Fruit fly (Drosophila melanogaster) whole organism, embryonic: ENCODE data around the gene Ppm1.

Source experiments
- BEAF-32 ChIP-seq: fragments of 200-800 bp; sonication (Bioruptor generic); optimal IDR thresholded peaks from 3 replicates; lab custom pipeline; 2017; ENCODE audit warnings: missing biosample characterization, missing genetic modification characterization, mild to moderate bottlenecking, moderate library complexity, missing genetic modification reagents
- CG10366 ChIP-seq: fragments of 200-800 bp; sonication (Bioruptor generic); IDR thresholded peaks from 2 replicates; pipeline ENCODE4 v1.3.6; 2022; ENCODE audit warnings: missing biosample characterization, missing genetic modification characterization
- CG11456 ChIP-seq: fragments of 200-800 bp; sonication (Bioruptor generic); IDR thresholded peaks from 3 replicates; pipeline ENCODE4 v1.3.6; 2022; ENCODE audit warnings: missing biosample characterization, missing genetic modification characterization
- CG12659 ChIP-seq: fragments of 200-800 bp; sonication (Bioruptor generic); optimal IDR thresholded peaks from 3 replicates; lab custom pipeline; 2017; ENCODE audit warnings: mild to moderate bottlenecking, missing biosample characterization, missing genetic modification reagents, missing genetic modification characterization
- CG12769 ChIP-seq: fragments of 200-800 bp; sonication (Bioruptor generic); optimal IDR thresholded peaks from 2 replicates; lab custom pipeline; 2019; ENCODE audit warnings: missing biosample characterization, mild to moderate bottlenecking, missing genetic modification characterization, moderate library complexity
- CG13894 ChIP-seq: fragments of 200-800 bp; sonication (Bioruptor generic); optimal IDR thresholded peaks from 3 replicates; lab custom pipeline; 2018; ENCODE audit warnings: missing biosample characterization, mild to moderate bottlenecking, missing genetic modification characterization, moderate library complexity
- CG1647 ChIP-seq: fragments of 200-800 bp; sonication (Bioruptor generic); optimal IDR thresholded peaks from 3 replicates; lab custom pipeline; 2016; ENCODE audit warnings: missing biosample characterization, missing genetic modification characterization
- CG18011 ChIP-seq: fragments of 200-800 bp; sonication (Bioruptor generic); optimal IDR thresholded peaks from 2 replicates; lab custom pipeline; 2017; ENCODE audit warnings: missing biosample characterization, missing genetic modification characterization, mild to moderate bottlenecking, moderate library complexity, missing genotype
- CG18599 ChIP-seq: fragments of 200-800 bp; sonication (Bioruptor generic); optimal IDR thresholded peaks from 3 replicates; lab custom pipeline; 2017; ENCODE audit warnings: missing biosample characterization, missing genetic modification characterization, mild to moderate bottlenecking, moderate library complexity, missing genetic modification reagents
- CG2120 ChIP-seq: fragments of 200-800 bp; sonication (Bioruptor generic); optimal IDR thresholded peaks from 3 replicates; lab custom pipeline; 2016; ENCODE audit warnings: missing biosample characterization, missing genetic modification characterization
- CG4820 ChIP-seq: fragments of 200-800 bp; sonication (Bioruptor generic); optimal IDR thresholded peaks from 3 replicates; lab custom pipeline; 2016; ENCODE audit warnings: missing biosample characterization, missing genetic modification characterization
- CG6175 ChIP-seq: fragments of 200-800 bp; sonication (Bioruptor generic); IDR thresholded peaks from 3 replicates; pipeline ENCODE4 v1.3.6; 2022; ENCODE audit warnings: missing biosample characterization, missing genetic modification characterization
- CG6765 ChIP-seq: fragments of 200-800 bp; sonication (Bioruptor generic); optimal IDR thresholded peaks from 3 replicates; lab custom pipeline; 2017; ENCODE audit warnings: missing biosample characterization, mild to moderate bottlenecking, missing genetic modification characterization
- CG6791 ChIP-seq: fragments of 200-800 bp; sonication (Bioruptor generic); IDR thresholded peaks from 3 replicates; pipeline ENCODE4 v1.3.6; 2022; ENCODE audit warnings: missing biosample characterization, missing genetic modification characterization; ENCODE audit not compliant: partially characterized antibody
- CG6813 ChIP-seq: fragments of 200-800 bp; sonication (Bioruptor generic); optimal IDR thresholded peaks from 2 replicates; lab custom pipeline; 2017; ENCODE audit warnings: missing biosample characterization, missing genetic modification characterization, mild to moderate bottlenecking, moderate library complexity, missing genetic modification reagents
- CG7963 ChIP-seq: fragments of 200-800 bp; sonication (Bioruptor generic); IDR thresholded peaks from 3 replicates; pipeline ENCODE4 v1.3.6; 2022; ENCODE audit warnings: missing biosample characterization, missing genetic modification characterization; ENCODE audit not compliant: partially characterized antibody
- CG8388 ChIP-seq: fragments of 200-800 bp; sonication (Bioruptor generic); optimal IDR thresholded peaks from 2 replicates; lab custom pipeline; 2019; ENCODE audit warnings: missing biosample characterization, mild to moderate bottlenecking, missing genetic modification characterization, moderate library complexity
- CG8924 ChIP-seq: fragments of 200-800 bp; optimal IDR thresholded peaks from 3 replicates; lab custom pipeline; 2019; ENCODE audit warnings: missing biosample characterization, mild to moderate bottlenecking, missing genetic modification characterization, moderate library complexity
- Dll ChIP-seq: fragments of 200-800 bp; sonication (Bioruptor generic); IDR thresholded peaks from 4 replicates; pipeline ENCODE4 v1.3.6; 2022; ENCODE audit warnings: missing biosample characterization, missing genetic modification characterization; ENCODE audit not compliant: partially characterized antibody
- Gug ChIP-seq: fragments of 200-800 bp; sonication (Bioruptor generic); IDR thresholded peaks from 4 replicates; pipeline ENCODE4 v1.3.6; 2022; ENCODE audit warnings: missing biosample characterization, missing genetic modification characterization
- HLHmδ ChIP-seq: fragments of 200-800 bp; sonication (Bioruptor generic); optimal IDR thresholded peaks from 2 replicates; lab custom pipeline; 2018; ENCODE audit warnings: missing biosample characterization, mild to moderate bottlenecking, missing genetic modification characterization, moderate library complexity
- Hmr ChIP-seq: fragments of 200-800 bp; sonication (Bioruptor generic); optimal IDR thresholded peaks from 3 replicates; lab custom pipeline; 2017; ENCODE audit warnings: mild to moderate bottlenecking, missing biosample characterization, missing genetic modification reagents, missing genetic modification characterization
- Mad ChIP-seq: fragments of 200-800 bp; sonication (Bioruptor generic); optimal IDR thresholded peaks from 2 replicates; lab custom pipeline; 2016; ENCODE audit warnings: missing biosample characterization, missing genetic modification characterization
- Meics ChIP-seq: fragments of 200-800 bp; sonication (Bioruptor generic); optimal IDR thresholded peaks from 2 replicates; lab custom pipeline; 2017; ENCODE audit warnings: missing biosample characterization, mild to moderate bottlenecking, missing genetic modification characterization
- Opbp ChIP-seq: fragments of 200-800 bp; sonication (Bioruptor generic); IDR thresholded peaks from 3 replicates; pipeline ENCODE4 v1.3.6; 2022; ENCODE audit warnings: missing biosample characterization, missing genetic modification characterization; ENCODE audit not compliant: partially characterized antibody
- PHDP ChIP-seq: fragments of 200-800 bp; sonication (Bioruptor generic); optimal IDR thresholded peaks from 3 replicates; lab custom pipeline; 2018; ENCODE audit warnings: missing biosample characterization, mild to moderate bottlenecking, missing genetic modification characterization, moderate library complexity
- Sry-β ChIP-seq: fragments of 200-800 bp; sonication (Bioruptor generic); optimal IDR thresholded peaks from 2 replicates; lab custom pipeline; 2018; ENCODE audit warnings: missing biosample characterization, mild to moderate bottlenecking, missing genetic modification characterization, moderate library complexity
- az2 ChIP-seq: fragments of 200-800 bp; sonication (Bioruptor generic); optimal IDR thresholded peaks from 3 replicates; lab custom pipeline; 2016; ENCODE audit warnings: missing biosample characterization, missing genetic modification characterization
- cg ChIP-seq: fragments of 200-800 bp; sonication (Bioruptor generic); optimal IDR thresholded peaks from 3 replicates; lab custom pipeline; 2019; ENCODE audit warnings: missing biosample characterization, mild to moderate bottlenecking, missing genetic modification characterization, moderate library complexity
- ci ChIP-seq: fragments of 200-800 bp; sonication (Bioruptor generic); IDR thresholded peaks from 3 replicates; pipeline ENCODE4 v1.3.6; 2022; ENCODE audit warnings: missing biosample characterization, missing genetic modification characterization
- corto ChIP-seq: fragments of 200-800 bp; sonication (Bioruptor generic); optimal IDR thresholded peaks from 2 replicates; lab custom pipeline; 2016; ENCODE audit warnings: missing biosample characterization, mild to moderate bottlenecking, missing genetic modification characterization, moderate library complexity
- crc ChIP-seq: fragments of 200-800 bp; sonication (Bioruptor generic); optimal IDR thresholded peaks from 2 replicates; lab custom pipeline; 2016; ENCODE audit warnings: missing biosample characterization, missing genetic modification characterization
- crol ChIP-seq: fragments of 200-800 bp; sonication (Bioruptor generic); IDR thresholded peaks from 2 replicates; pipeline ENCODE4 v1.3.6; 2022; ENCODE audit warnings: missing biosample characterization, missing genetic modification characterization
- dysf ChIP-seq: fragments of 200-800 bp; sonication (Bioruptor generic); IDR thresholded peaks from 3 replicates; pipeline ENCODE4 v1.3.6; 2022; ENCODE audit warnings: missing biosample characterization, missing genetic modification characterization
- eyg ChIP-seq: fragments of 200-800 bp; sonication (Bioruptor generic); optimal IDR thresholded peaks from 3 replicates; lab custom pipeline; 2016; ENCODE audit warnings: missing biosample characterization, missing genetic modification characterization
- gro ChIP-seq: fragments of 200-800 bp; sonication (Bioruptor generic); optimal IDR thresholded peaks from 2 replicates; lab custom pipeline; 2016; ENCODE audit warnings: missing biosample characterization, missing genetic modification characterization
- ham ChIP-seq: fragments of 200-800 bp; sonication (Bioruptor generic); IDR thresholded peaks from 2 replicates; pipeline ENCODE4 v1.3.6; 2022; ENCODE audit warnings: missing biosample characterization, missing genetic modification characterization
- lab ChIP-seq: fragments of 200-800 bp; sonication (Bioruptor generic); optimal IDR thresholded peaks from 3 replicates; lab custom pipeline; 2017; ENCODE audit warnings: missing biosample characterization, missing genetic modification characterization, mild to moderate bottlenecking, moderate library complexity, missing genetic modification reagents
- lbe ChIP-seq: fragments of 200-800 bp; sonication (Bioruptor generic); optimal IDR thresholded peaks from 2 replicates; lab custom pipeline; 2016; ENCODE audit warnings: missing biosample characterization, mild to moderate bottlenecking, missing genetic modification characterization
- nom ChIP-seq: fragments of 200-800 bp; sonication (Bioruptor generic); optimal IDR thresholded peaks from 2 replicates; lab custom pipeline; 2017; ENCODE audit warnings: missing biosample characterization, missing genetic modification characterization, mild to moderate bottlenecking, moderate library complexity, missing genetic modification reagents
- psq ChIP-seq: fragments of 200-800 bp; sonication (Bioruptor generic); optimal IDR thresholded peaks from 2 replicates; lab custom pipeline; 2017; ENCODE audit warnings: missing biosample characterization, missing genetic modification characterization
- sens ChIP-seq: fragments of 200-800 bp; sonication (Bioruptor generic); peaks from one replicate; lab custom pipeline; 2016; ENCODE audit warnings: missing biosample characterization, missing genetic modification characterization
- stwl ChIP-seq: fragments of 200-800 bp; sonication (Bioruptor generic); optimal IDR thresholded peaks from 3 replicates; lab custom pipeline; 2018; ENCODE audit warnings: missing biosample characterization, mild to moderate bottlenecking, missing genetic modification characterization, moderate library complexity
- vvl ChIP-seq: fragments of 200-800 bp; sonication (Bioruptor generic); IDR thresholded peaks from 2 replicates; pipeline ENCODE4 v1.3.6; 2022; ENCODE audit warnings: missing biosample characterization, missing genetic modification characterization
- zf30C ChIP-seq: fragments of 200-800 bp; sonication (Bioruptor generic); optimal IDR thresholded peaks from 3 replicates; lab custom pipeline; 2018; ENCODE audit warnings: missing biosample characterization, mild to moderate bottlenecking, missing genetic modification characterization

Ppm1 gene

DNA sequence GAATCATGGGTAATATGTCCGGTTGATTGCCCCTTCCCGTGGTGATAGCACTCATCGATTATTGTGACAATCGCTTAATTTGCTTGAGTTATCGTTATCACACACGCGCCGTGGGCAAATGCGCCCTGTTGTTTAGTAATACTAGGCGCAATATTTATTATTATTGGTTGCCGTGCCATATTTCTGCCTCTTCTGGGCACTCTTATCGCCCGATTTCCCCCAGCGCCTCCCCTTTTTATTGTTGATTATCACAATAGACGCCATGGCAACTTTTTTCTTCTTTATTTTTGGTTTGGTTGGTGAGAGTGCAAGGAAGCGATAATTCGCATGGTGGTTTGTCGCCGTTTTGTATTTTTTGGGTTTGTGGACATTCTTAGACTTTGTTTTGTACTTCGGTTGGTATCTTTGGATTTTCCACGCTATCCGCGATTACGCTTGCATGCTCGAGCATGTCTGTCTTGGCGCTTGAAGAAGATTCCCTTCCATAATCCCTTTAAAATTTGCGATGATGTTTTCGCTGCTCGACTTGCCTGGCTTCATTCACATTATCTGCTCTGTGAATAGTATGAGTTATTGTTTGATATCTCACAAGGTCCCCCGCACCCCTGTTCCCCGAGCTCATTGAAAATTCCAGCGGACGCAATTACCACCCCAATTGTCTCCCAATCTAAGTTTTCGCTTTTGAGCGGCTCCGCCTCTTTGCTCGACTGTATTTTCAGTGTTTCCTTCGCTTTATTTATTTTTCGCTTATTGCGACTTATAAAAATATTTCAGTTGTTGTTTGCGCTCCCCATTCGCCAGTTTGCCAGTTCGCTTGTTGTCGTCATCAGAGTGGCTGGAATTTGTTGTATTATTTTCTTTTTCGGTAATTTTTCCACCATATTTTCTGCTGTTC is 32.6 kb upstream of the Ppm1 start (continued):
- TF ChIP-seq CG18599 (GFP tag; lab: Kevin White, UChicago) (peak; percentile 61), PHDP (tag; lab: Kevin White, UChicago) (peak; percentile 22), gro (GFP tag; lab: Kevin White, UChicago) (no peak), CG6813 (GFP tag; lab: Kevin White, UChicago) (peak; percentile 34), CG18011 (no peak), CG8388 (GFP tag; lab: Kevin White, UChicago) (no peak), HLHmδ (GFP tag; lab: Kevin White, UChicago) (no peak), CG12659 (GFP tag; lab: Kevin White, UChicago) (peak; percentile 5), CG10366 (GFP tag; lab: Robert Waterston, UW) (no peak), Gug (GFP tag; lab: Robert Waterston, UW) (no peak), CG13894 (tag; lab: Kevin White, UChicago) (peak; percentile 69), Meics (GFP tag; lab: Kevin White, UChicago) (peak; percentile 37), az2 (no peak), Hmr (peak; percentile 69)

DNA sequence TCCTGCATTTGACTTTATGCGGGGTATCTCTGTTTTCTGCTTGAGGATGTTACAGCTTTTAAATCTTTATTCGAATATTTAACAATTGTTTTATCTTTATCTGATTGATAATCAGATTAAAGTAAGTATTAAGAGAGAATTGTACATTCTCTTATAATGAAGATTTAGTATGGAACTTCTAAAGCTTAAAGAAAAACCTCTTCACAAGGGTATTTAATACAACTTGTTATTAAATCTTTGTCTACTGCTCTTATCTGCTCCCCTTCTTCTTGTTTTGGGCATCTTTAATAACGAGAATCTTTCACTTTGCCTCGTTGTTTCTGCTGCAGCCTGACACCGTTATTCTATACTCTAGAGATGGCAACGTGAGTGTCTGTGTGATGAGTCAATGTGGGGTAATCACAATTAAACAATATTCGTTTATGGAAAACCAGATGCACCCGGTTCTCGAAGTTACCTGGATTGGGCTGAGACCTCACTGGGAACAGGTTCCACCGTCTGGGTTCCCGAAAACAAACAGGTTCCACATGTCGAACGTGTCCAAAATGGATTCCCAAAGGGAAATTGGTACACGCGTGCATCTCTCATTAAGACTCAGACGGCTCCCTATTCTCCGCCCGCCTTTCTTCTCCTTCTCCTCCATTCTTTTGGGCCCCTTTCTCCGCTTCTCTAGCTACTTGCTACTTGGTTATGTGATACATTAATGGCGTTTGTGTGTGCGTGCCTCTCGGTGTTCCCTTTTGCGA is 30.9 kb upstream of the Ppm1 start:
- peak; percentile 33; the same call in 1 of the 3 replicates for TF ChIP-seq CG6791
- no peak for TF ChIP-seq lab (GFP tag; lab: Kevin White, UChicago)
- TF ChIP-seq cg = peak; percentile 26
- TF ChIP-seq dysf (GFP tag; lab: Robert Waterston, UW) = 0 out of 3 replicates have a peak, but pooled peaks have one; percentile 20
- TF ChIP-seq CG8924 = no peak
- TF ChIP-seq eyg (GFP tag; lab: Kevin White, UChicago) = peak; percentile 19
- peak; percentile 51 for TF ChIP-seq BEAF-32 (GFP tag; lab: Kevin White, UChicago)
- TF ChIP-seq crc (GFP tag; lab: Kevin White, UChicago) = no peak
- peak; percentile 32 for TF ChIP-seq corto
- TF ChIP-seq crol = peak; percentile 57
- no peak for TF ChIP-seq Opbp (GFP tag; lab: Robert Waterston, UW)
- TF ChIP-seq lbe (GFP tag; lab: Kevin White, UChicago) = peak; percentile 30
- TF ChIP-seq ham (GFP tag; lab: Robert Waterston, UW) = no peak
- TF ChIP-seq ci (GFP tag; lab: Robert Waterston, UW) = 0 out of 3 replicates have a peak, but pooled peaks have one; percentile 42
- TF ChIP-seq CG2120 (GFP tag; lab: Kevin White, UChicago) = no peak
- TF ChIP-seq psq = peak; percentile 36
- no peak for TF ChIP-seq CG7963 (GFP tag; lab: Robert Waterston, UW)
- TF ChIP-seq nom (GFP tag; lab: Kevin White, UChicago) = peak; percentile 28
- TF ChIP-seq Mad (GFP tag; lab: Kevin White, UChicago) = no peak
- no peak for TF ChIP-seq CG4820
- 0 out of 3 replicates have a peak, but pooled peaks have one; percentile 18 for TF ChIP-seq CG6175 (GFP tag; lab: Robert Waterston, UW)
- no peak for TF ChIP-seq zf30C (GFP tag; lab: Kevin White, UChicago)
- TF ChIP-seq vvl (GFP tag; lab: Robert Waterston, UW) = 0 out of 2 replicates have a peak, but pooled peaks have one; percentile 15
- TF ChIP-seq CG11456 (GFP tag; lab: Robert Waterston, UW) = 0 out of 3 replicates have a peak, but pooled peaks have one; percentile 28
- peak; percentile 8 for TF ChIP-seq stwl (tag; lab: Kevin White, UChicago)
- TF ChIP-seq CG6765 (GFP tag; lab: Kevin White, UChicago) = peak; percentile 23
- TF ChIP-seq Dll (GFP tag; lab: Robert Waterston, UW) = peak; percentile 58; the same call in 2 of the 4 replicates
- TF ChIP-seq sens (GFP tag; lab: Kevin White, UChicago) = peak; percentile 81
- peak; percentile 64 for TF ChIP-seq Sry-β (GFP tag; lab: Kevin White, UChicago)
- TF ChIP-seq CG1647 (GFP tag; lab: Kevin White, UChicago) = peak; percentile 6
- peak; percentile 39 for TF ChIP-seq CG12769
